Worm (Caenorhabditis elegans) whole organism, early embryonic: Measurements from ENCODE around the gene F55F1.2.

Experiments
- ets-7 ChIP-seq: sonication (generic microtip); optimal IDR thresholded peaks from 2 replicates; lab custom pipeline; 2016; ENCODE audit warnings: missing genotype, missing genetic modification characterization, missing compliant biosample characterization
- sea-1 ChIP-seq: fragments of 200-800 bp; sonication (Bioruptor generic); conservative IDR thresholded peaks from 2 replicates; pipeline ENCODE4 v1.3.6; 2022; ENCODE audit warnings: missing genetic modification characterization, missing compliant biosample characterization
- tbx-11 ChIP-seq: fragments of 200-800 bp; sonication (Bioruptor generic); IDR thresholded peaks from 2 replicates; pipeline ENCODE4 v1.3.6; 2022; ENCODE audit warnings: missing genetic modification characterization, missing compliant biosample characterization
- tbx-37 ChIP-seq: fragments of 200-800 bp; sonication (Bioruptor generic); conservative IDR thresholded peaks from 2 replicates; pipeline ENCODE4 v1.3.6; 2022; ENCODE audit warnings: missing genetic modification reagents, missing genetic modification characterization, missing compliant biosample characterization

- TF ChIP-seq tbx-11 (GFP tag; lab: Robert Waterston, UW): peak; percentile 66
- TF ChIP-seq ets-7: no peak
- 0 out of 2 replicates have a peak, but pooled peaks have one; percentile 31 for TF ChIP-seq sea-1 (GFP tag; lab: Robert Waterston, UW)
- peak; percentile 26; the same call in 1 of the 2 replicates for TF ChIP-seq tbx-37 (GFP tag; lab: Robert Waterston, UW)
Measured at ce11 chrX:2809611-2810010, 39.8 kb upstream of the F55F1.2 start, which contains the start of gene C14A11.9.
